Worm (Caenorhabditis elegans) whole organism, midembryonic: ENCODE results near the gene B0391.14.
"Not testable (repeated sequence)": the region's sequence is repeated elsewhere in the genome, so short reads cannot be mapped to it uniquely, and the experiment has no call there.

Experiments
- T22C8.4 ChIP-seq: fragments of 200-800 bp; sonication (Bioruptor generic); IDR thresholded peaks from 2 replicates; pipeline ENCODE4 v1.3.6; 2022; ENCODE audit warnings: missing genetic modification characterization, missing compliant biosample characterization
- cog-1 ChIP-seq: sonication (generic microtip); optimal IDR thresholded peaks from 2 replicates; lab custom pipeline; 2016; ENCODE audit warnings: missing genetic modification characterization, missing compliant biosample characterization
- flt-1 ChIP-seq: fragments of 200-800 bp; sonication (Bioruptor generic); IDR thresholded peaks from 2 replicates; pipeline ENCODE4 v1.3.6; 2022; ENCODE audit warnings: missing genetic modification characterization, missing compliant biosample characterization
- klf-2 ChIP-seq: fragments of 200-800 bp; sonication (Bioruptor generic); conservative IDR thresholded peaks from 2 replicates; pipeline ENCODE4 v1.3.6; 2022; ENCODE audit warnings: missing genetic modification reagents, missing genetic modification characterization, missing compliant biosample characterization
- med-1 ChIP-seq: sonication (generic microtip); optimal IDR thresholded peaks from 2 replicates; lab custom pipeline; 2017; ENCODE audit warnings: missing genetic modification characterization, mild to moderate bottlenecking, missing compliant biosample characterization, antibody characterized with exemption, missing genetic modification reagents; ENCODE audit not compliant: insufficient read depth
- ref-1 ChIP-seq: fragments of 200-800 bp; sonication (Bioruptor generic); conservative IDR thresholded peaks from 2 replicates; pipeline ENCODE4 v1.3.6; 2022; ENCODE audit warnings: missing genetic modification reagents, missing genetic modification characterization, missing compliant biosample characterization
- tab-1 ChIP-seq: fragments of 200-800 bp; sonication (Bioruptor generic); IDR thresholded peaks from 2 replicates; pipeline ENCODE4 v1.3.6; 2022; ENCODE audit warnings: missing genetic modification characterization, missing compliant biosample characterization
- ztf-23 ChIP-seq: fragments of 200-800 bp; sonication (Bioruptor generic); IDR thresholded peaks from 2 replicates; pipeline ENCODE4 v1.3.6; 2022; ENCODE audit warnings: missing genetic modification reagents, missing genetic modification characterization, missing compliant biosample characterization
- ztf-29 ChIP-seq: fragments of 200-800 bp; sonication (Bioruptor generic); IDR thresholded peaks from 2 replicates; pipeline ENCODE4 v1.3.6; 2022; ENCODE audit warnings: missing genetic modification reagents, missing genetic modification characterization, missing compliant biosample characterization

Gene B0391.14

DNA sequence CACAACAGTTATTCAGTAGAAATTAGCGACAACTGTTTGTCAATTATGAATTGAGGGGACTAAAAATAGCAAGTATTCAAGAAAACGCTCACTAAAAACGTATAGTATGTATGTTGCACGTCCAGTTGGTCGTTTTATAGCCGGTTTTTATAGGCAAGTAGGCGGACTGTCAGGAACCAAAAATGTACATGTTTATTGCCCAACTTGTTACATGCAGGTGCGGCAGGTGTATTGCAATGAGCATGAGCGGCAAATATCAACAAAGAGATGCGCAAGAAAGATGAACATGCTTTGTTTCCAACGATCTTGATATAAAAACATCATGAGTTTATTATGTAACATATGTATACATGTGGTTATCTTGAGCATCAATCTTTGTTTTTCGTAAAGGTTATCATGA is at the start of gene B0391.14:
TSS of gene B0391.14 (minus strand) at position 101 of the 400 bp plus-strand sequence.
- not testable (repeated sequence) for TF ChIP-seq med-1; T22C8.4 (GFP tag; lab: Robert Waterston, UW); klf-2 (GFP tag; lab: Robert Waterston, UW)

ce11 chrV:15647536-15648085 is 47.9 kb upstream of the B0391.14 start, which contains the start of the genes C55A1.7 and C55A1.6:
TSS of gene C55A1.7 (minus strand) at chrV:15647636.
TSS of gene C55A1.6 (plus strand) at chrV:15648035.
- TF ChIP-seq ztf-29 (GFP tag; lab: Robert Waterston, UW); flt-1 (GFP tag; lab: Robert Waterston, UW); cog-1 (tag; lab: Kevin White, UChicago): not testable (repeated sequence)

ce11 chrV:15644575-15644974 is 44.9 kb upstream of the B0391.14 start, which contains the start of gene str-23:
TSS of gene str-23 (plus strand) at chrV:15644875.
- TF ChIP-seq ztf-29 (GFP tag; lab: Robert Waterston, UW) (no peak), tab-1 (GFP tag; lab: Robert Waterston, UW) (no peak), ztf-23 (GFP tag; lab: Robert Waterston, UW) (no peak), ref-1 (GFP tag; lab: Robert Waterston, UW) (no peak), T22C8.4 (GFP tag; lab: Robert Waterston, UW) (no peak), klf-2 (GFP tag; lab: Robert Waterston, UW) (no peak), flt-1 (GFP tag; lab: Robert Waterston, UW) (no peak), cog-1 (tag; lab: Kevin White, UChicago) (no peak), med-1 (no peak)

DNA sequence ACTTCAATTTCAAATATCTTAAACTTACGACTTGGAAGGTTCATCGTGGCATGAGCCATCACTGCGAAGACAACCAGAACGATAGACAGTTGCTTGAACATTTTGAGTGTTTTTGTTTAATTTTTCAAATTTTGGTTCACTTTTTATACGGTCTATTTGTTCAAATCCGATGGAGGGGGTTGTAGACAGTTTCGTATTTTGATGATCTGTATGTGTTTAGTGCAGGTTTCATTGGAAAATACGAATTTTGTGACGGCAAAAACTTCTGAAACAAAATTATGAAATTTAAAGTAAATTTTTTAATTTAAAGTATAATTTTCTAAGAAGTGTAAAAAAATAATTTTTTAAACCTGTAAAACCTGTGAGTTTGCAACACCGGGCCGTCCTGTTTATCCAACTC is 43.5 kb upstream of the B0391.14 start, which contains the start of gene C55A1.4:
TSS of gene C55A1.4 (minus strand) at position 101 of the 400 bp plus-strand sequence.
- not testable (repeated sequence) for TF ChIP-seq tab-1 (GFP tag; lab: Robert Waterston, UW); med-1; ztf-29 (GFP tag; lab: Robert Waterston, UW)

- no peak for TF ChIP-seq klf-2 (GFP tag; lab: Robert Waterston, UW)
- no peak for TF ChIP-seq ztf-23 (GFP tag; lab: Robert Waterston, UW)
- TF ChIP-seq cog-1 (tag; lab: Kevin White, UChicago), result no peak
- no peak for TF ChIP-seq T22C8.4 (GFP tag; lab: Robert Waterston, UW)
- TF ChIP-seq tab-1 (GFP tag; lab: Robert Waterston, UW), result no peak
- TF ChIP-seq med-1, result no peak
- no peak for TF ChIP-seq ztf-29 (GFP tag; lab: Robert Waterston, UW)
- TF ChIP-seq ref-1 (GFP tag; lab: Robert Waterston, UW), result no peak
- no peak for TF ChIP-seq flt-1 (GFP tag; lab: Robert Waterston, UW)
Measured at ce11 chrV:15638853-15639252, 39.2 kb upstream of the B0391.14 start, which contains the start of gene srz-44. TSS of gene srz-44 (minus strand) at chrV:15638953.

- TF ChIP-seq T22C8.4 (GFP tag; lab: Robert Waterston, UW) (no peak), cog-1 (tag; lab: Kevin White, UChicago) (no peak), flt-1 (GFP tag; lab: Robert Waterston, UW) (no peak)
Measured at ce11 chrV:15629543-15629942, 29.9 kb upstream of the B0391.14 start, which contains the start of gene str-248. TSS of gene str-248 (minus strand) at chrV:15629643.

ce11 chrV:15625561-15625960 is 25.9 kb upstream of the B0391.14 start, which contains the start of gene C55A1.11:
TSS of gene C55A1.11 (plus strand) at chrV:15625861.
- TF ChIP-seq ztf-29 (GFP tag; lab: Robert Waterston, UW), result no peak
- TF ChIP-seq tab-1 (GFP tag; lab: Robert Waterston, UW), result no peak

DNA sequence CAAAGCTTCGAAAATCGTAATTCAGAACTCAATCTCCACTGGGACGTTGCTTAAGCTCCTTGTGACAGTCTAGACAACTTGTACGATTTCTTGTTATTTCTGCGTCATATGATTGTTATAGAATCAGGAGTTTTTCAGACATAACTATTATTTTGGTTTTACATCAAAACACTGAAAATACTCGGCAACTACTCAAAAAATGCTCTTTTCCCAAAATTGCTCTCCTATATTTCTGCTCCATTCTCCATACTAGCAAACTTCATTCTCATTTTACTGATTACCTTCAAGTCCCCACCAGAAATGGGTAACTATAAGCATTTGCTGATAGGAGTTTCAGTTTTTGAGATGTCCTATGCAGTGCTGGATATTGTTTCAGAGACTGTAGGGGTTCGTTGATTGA is 21.9 kb upstream of the B0391.14 start, which contains the start of gene C55A1.1:
TSS of gene C55A1.1 (plus strand) at position 301 of the 400 bp plus-strand sequence.
- no peak for TF ChIP-seq ref-1 (GFP tag; lab: Robert Waterston, UW)
- TF ChIP-seq tab-1 (GFP tag; lab: Robert Waterston, UW), result no peak
- no peak for TF ChIP-seq med-1
- TF ChIP-seq ztf-29 (GFP tag; lab: Robert Waterston, UW), result no peak
- no peak for TF ChIP-seq flt-1 (GFP tag; lab: Robert Waterston, UW)
- TF ChIP-seq cog-1 (tag; lab: Kevin White, UChicago), result no peak
- no peak for TF ChIP-seq T22C8.4 (GFP tag; lab: Robert Waterston, UW)
- no peak for TF ChIP-seq klf-2 (GFP tag; lab: Robert Waterston, UW)
- no peak for TF ChIP-seq ztf-23 (GFP tag; lab: Robert Waterston, UW)

DNA sequence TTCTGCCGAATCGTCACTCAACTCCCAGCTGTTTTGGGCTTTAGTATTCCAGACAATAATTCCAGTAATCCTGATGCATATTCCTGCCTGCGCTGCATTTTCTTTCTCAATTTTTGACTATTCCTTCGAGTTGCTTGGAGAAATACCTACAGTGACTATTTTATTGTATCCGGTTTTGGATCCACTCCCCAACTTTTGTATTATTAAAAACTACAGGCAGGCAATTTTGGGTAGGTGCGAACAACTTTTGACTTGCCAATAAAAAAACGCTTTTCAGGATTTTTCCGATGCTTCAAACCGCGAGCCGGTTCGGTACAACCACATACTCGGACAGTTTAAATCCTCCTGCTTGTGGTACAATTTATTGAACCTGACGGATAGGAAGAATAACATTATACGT is 14.9 kb upstream of the B0391.14 start:
- TF ChIP-seq ztf-29 (GFP tag; lab: Robert Waterston, UW), result no peak
- TF ChIP-seq ztf-23 (GFP tag; lab: Robert Waterston, UW), result no peak
- TF ChIP-seq cog-1 (tag; lab: Kevin White, UChicago), result no peak
- TF ChIP-seq klf-2 (GFP tag; lab: Robert Waterston, UW), result no peak
- TF ChIP-seq T22C8.4 (GFP tag; lab: Robert Waterston, UW), result no peak
- TF ChIP-seq flt-1 (GFP tag; lab: Robert Waterston, UW), result no peak
- TF ChIP-seq ref-1 (GFP tag; lab: Robert Waterston, UW), result no peak
- no peak for TF ChIP-seq tab-1 (GFP tag; lab: Robert Waterston, UW)
- TF ChIP-seq med-1, result no peak

ce11 chrV:15612886-15613285 is 13.2 kb upstream of the B0391.14 start, which contains the start of gene str-263:
TSS of gene str-263 (plus strand) at chrV:15613186.
- TF ChIP-seq klf-2 (GFP tag; lab: Robert Waterston, UW) (no peak), T22C8.4 (GFP tag; lab: Robert Waterston, UW) (no peak), cog-1 (tag; lab: Kevin White, UChicago) (no peak), flt-1 (GFP tag; lab: Robert Waterston, UW) (no peak), med-1 (no peak), ztf-23 (GFP tag; lab: Robert Waterston, UW) (no peak), tab-1 (GFP tag; lab: Robert Waterston, UW) (no peak), ztf-29 (GFP tag; lab: Robert Waterston, UW) (no peak), ref-1 (GFP tag; lab: Robert Waterston, UW) (no peak)
